Fruit fly (Drosophila melanogaster): ENCODE results near the gene CG1239.
A peak's percentile ranks its signal among the peaks of the same experiment; 100 is the strongest.

The CG1239 gene

dm6 chr3R:5742278-5743196, 9.2 kb downstream of the CG1239 start, which contains the start of the genes Sym and Madm (continued):
- TF ChIP-seq so (GFP tag; IDR thresholded peaks at IDR 0.05): 0 out of 3 replicates have a peak, but pooled peaks have one; percentile 47
- no peak for TF ChIP-seq MTF-1 (GFP tag; optimal IDR thresholded peaks at IDR 0.05; ENCODE audit: borderline replicate concordance)
- TF ChIP-seq CG30403 (GFP tag; optimal IDR thresholded peaks at IDR 0.05): peak; percentile 65
- TF ChIP-seq chif (GFP tag; optimal IDR thresholded peaks at IDR 0.05): peak in 1 of 2 experiments; percentile 4
- TF ChIP-seq CG15696 (tag; optimal IDR thresholded peaks at IDR 0.05): no peak
- TF ChIP-seq CG6765 (GFP tag; optimal IDR thresholded peaks at IDR 0.05): no peak
- no peak for TF ChIP-seq Spps (tag; optimal IDR thresholded peaks at IDR 0.05)
- peak; percentile 39 for TF ChIP-seq Elba2 (GFP tag; optimal IDR thresholded peaks at IDR 0.05)
- TF ChIP-seq CG11456 (GFP tag; IDR thresholded peaks at IDR 0.05): no peak
- peak; percentile 24 for TF ChIP-seq CG3281 (GFP tag; optimal IDR thresholded peaks at IDR 0.05)
- TF ChIP-seq zf30C (GFP tag; optimal IDR thresholded peaks at IDR 0.05): no peak
- peak; percentile 17 for TF ChIP-seq CG33213 (GFP tag; optimal IDR thresholded peaks at IDR 0.05)
- TF ChIP-seq tx (GFP tag; optimal IDR thresholded peaks at IDR 0.05): peak; percentile 31
- TF ChIP-seq CG10462 (GFP tag; optimal IDR thresholded peaks at IDR 0.05): no peak
- peak; percentile 39 for TF ChIP-seq CG18262 (tag; optimal IDR thresholded peaks at IDR 0.05)
- TF ChIP-seq zen (tag; optimal IDR thresholded peaks at IDR 0.05): peak; percentile 50
- peak; percentile 68 for TF ChIP-seq CG14710 (tag; optimal IDR thresholded peaks at IDR 0.05)
- no peak for TF ChIP-seq CG11504 (tag; optimal IDR thresholded peaks at IDR 0.05)
- no peak for TF ChIP-seq CG5953 (GFP tag; IDR thresholded peaks at IDR 0.05)
- no peak for TF ChIP-seq CG1233 (GFP tag; optimal IDR thresholded peaks at IDR 0.05)
- peak; percentile 63 for TF ChIP-seq gro (GFP tag; optimal IDR thresholded peaks at IDR 0.05)
- no peak for TF ChIP-seq CG11560 (tag; IDR thresholded peaks at IDR 0.05)
- TF ChIP-seq gem (tag; optimal IDR thresholded peaks at IDR 0.05): no peak
- TF ChIP-seq CG17568 (GFP tag; optimal IDR thresholded peaks at IDR 0.05): no peak
- no peak for TF ChIP-seq CG7839 (tag; optimal IDR thresholded peaks at IDR 0.05)
- peak in 1 of 2 experiments; percentile 22 for TF ChIP-seq bsh (GFP tag; optimal IDR thresholded peaks at IDR 0.05)
- no peak for TF ChIP-seq CG15011 (GFP tag; optimal IDR thresholded peaks at IDR 0.05)
- no peak for TF ChIP-seq Poxn (GFP tag; IDR thresholded peaks at IDR 0.05)
- TF ChIP-seq MBD-R2 (GFP tag; IDR thresholded peaks at IDR 0.05): peak; percentile 58; the same call in 1 of the 2 replicates
- TF ChIP-seq gcm2 (GFP tag; optimal IDR thresholded peaks at IDR 0.05): no peak
- no peak for TF ChIP-seq CG14667 (GFP tag; IDR thresholded peaks at IDR 0.05)
- TF ChIP-seq Hsf (GFP tag; optimal IDR thresholded peaks at IDR 0.05): peak; percentile 55
- TF ChIP-seq Hmx (GFP tag; optimal IDR thresholded peaks at IDR 0.05): peak; percentile 18
- peak; percentile 7 for TF ChIP-seq Mad (GFP tag; optimal IDR thresholded peaks at IDR 0.05)
- peak; percentile 54 for TF ChIP-seq CG2712 (tag; optimal IDR thresholded peaks at IDR 0.05)
- no peak for TF ChIP-seq CG15269 (tag; optimal IDR thresholded peaks at IDR 0.05)
- TF ChIP-seq ems (GFP tag; optimal IDR thresholded peaks at IDR 0.05): no peak
- peak; percentile 59 for TF ChIP-seq Xrp1 (GFP tag; IDR thresholded peaks at IDR 0.05)
- TF ChIP-seq Doc3 (GFP tag; IDR thresholded peaks at IDR 0.05; ENCODE audit: partially characterized antibody): peak; percentile 83
- no peak for TF ChIP-seq bowl (GFP tag; IDR thresholded peaks at IDR 0.05)
- no peak for TF ChIP-seq CG5180 (GFP tag; optimal IDR thresholded peaks at IDR 0.05)
- no peak for TF ChIP-seq Hand (GFP tag; optimal IDR thresholded peaks at IDR 0.05)
- no peak for TF ChIP-seq CG17328 (GFP tag; IDR thresholded peaks at IDR 0.05)
- peak; percentile 70 for TF ChIP-seq mam (GFP tag; optimal IDR thresholded peaks at IDR 0.05)
- no peak for TF ChIP-seq CG1832 (GFP tag; optimal IDR thresholded peaks at IDR 0.05)
- TF ChIP-seq Drgx (GFP tag; IDR thresholded peaks at IDR 0.05): no peak
- TF ChIP-seq CG31441 (GFP tag; IDR thresholded peaks at IDR 0.05): no peak; the same call in 1 of the 2 replicates
- no peak for TF ChIP-seq CG3065 (GFP tag; optimal IDR thresholded peaks at IDR 0.05)
- peak; percentile 41 to 47 for TF ChIP-seq Pdp1 (GFP tag; optimal IDR thresholded peaks at IDR 0.05)
